Worm (Caenorhabditis elegans) whole organism, L1 larva: Measurements from ENCODE around the gene F39G3.5.

ENCODE experiments used
- elt-3 ChIP-seq, 6 experiments: fragments of 150-350 bp in 1 of 6; sonication (generic microtip); optimal IDR thresholded peaks; 2 replicates each; lab custom pipeline; 2017 to 2018; ENCODE audit warnings: missing biosample characterization in 6 of 6, missing genetic modification characterization in 6 of 6, inconsistent platforms in 1 of 6
- snu-23 ChIP-seq: sonication (generic microtip); optimal IDR thresholded peaks from 2 replicates; lab custom pipeline; 2016; ENCODE audit warnings: missing genetic modification characterization, missing compliant biosample characterization
- unc-62 ChIP-seq: fragments of 150-350 bp; optimal IDR thresholded peaks from 2 replicates; lab custom pipeline; 2014; ENCODE audit warnings: missing biosample characterization, missing genetic modification reagents, missing genetic modification characterization
- ztf-4 ChIP-seq: fragments of 150-350 bp; optimal IDR thresholded peaks from 2 replicates; lab custom pipeline; 2014; ENCODE audit warnings: missing biosample characterization, missing genetic modification characterization

ce11 chrV:4754684-4755211, 32.3 kb downstream of the F39G3.5 start:
- no peak for TF ChIP-seq snu-23 (GFP tag; lab: Kevin White, UChicago)
- no peak for TF ChIP-seq elt-3 (tag; optimal IDR thresholded peaks at IDR 0.05; lab: Kevin White, UChicago)
- TF ChIP-seq unc-62 (GFP tag; lab: Kevin White, UChicago): no peak
- no peak for TF ChIP-seq ztf-4
